Fruit fly (Drosophila melanogaster) whole organism, adult: Measurements from ENCODE around the gene CG14370.

Experiments
- CG33017 ChIP-seq: fragments of 200-800 bp; sonication (Bioruptor generic); optimal IDR thresholded peaks from 2 replicates; lab custom pipeline; 2018; ENCODE audit warnings: missing biosample characterization, mild to moderate bottlenecking, missing genetic modification characterization, moderate library complexity
- bab1 ChIP-seq: fragments of 200-800 bp; sonication (Bioruptor generic); optimal IDR thresholded peaks from 3 replicates; lab custom pipeline; 2019; ENCODE audit warnings: missing biosample characterization, mild to moderate bottlenecking, missing genetic modification characterization, moderate library complexity

DNA sequence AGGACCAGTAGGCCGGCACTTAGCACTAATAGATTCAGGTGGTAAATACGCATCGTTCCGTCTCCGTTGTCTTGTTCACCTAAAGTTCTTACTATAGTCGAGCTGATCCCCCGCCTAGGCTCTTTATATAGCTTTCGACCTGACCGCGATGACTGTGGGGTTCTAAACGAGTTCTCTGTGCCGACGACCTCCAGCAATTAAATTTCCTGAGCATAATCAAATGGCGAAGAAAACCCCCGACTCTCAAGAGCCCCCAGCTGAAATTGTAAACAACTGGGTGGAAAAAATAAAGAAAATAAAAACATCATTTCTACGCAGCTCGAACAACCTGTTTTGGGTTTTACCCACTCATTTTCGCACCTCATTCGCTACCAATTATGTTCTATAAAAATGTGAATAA lies 21.3 kb downstream of the CG14370 start, which contains the start of gene CG9759:
- TF ChIP-seq bab1 (no peak), CG33017 (no peak)
